Fruit fly (Drosophila melanogaster) whole organism, embryonic: ENCODE data around the gene Delta.

Experiments used
- BtbVII ChIP-seq: fragments of 200-800 bp; sonication (Bioruptor generic); optimal IDR thresholded peaks from 3 replicates; lab custom pipeline; 2017; ENCODE audit warnings: missing biosample characterization, mild to moderate bottlenecking, missing genetic modification characterization
- CG10274 ChIP-seq: fragments of 200-800 bp; sonication (Bioruptor generic); optimal IDR thresholded peaks from 3 replicates; lab custom pipeline; 2017; ENCODE audit warnings: missing biosample characterization, mild to moderate bottlenecking, missing genetic modification characterization
- CG10366 ChIP-seq: fragments of 200-800 bp; sonication (Bioruptor generic); IDR thresholded peaks from 2 replicates; pipeline ENCODE4 v1.3.6; 2022; ENCODE audit warnings: missing biosample characterization, missing genetic modification characterization
- CG11398 ChIP-seq: fragments of 200-800 bp; sonication (Bioruptor generic); optimal IDR thresholded peaks from 2 replicates; lab custom pipeline; 2016; ENCODE audit warnings: missing biosample characterization, missing genetic modification characterization
- CG11504 ChIP-seq: fragments of 200-800 bp; sonication (Bioruptor generic); optimal IDR thresholded peaks from 3 replicates; lab custom pipeline; 2019; ENCODE audit warnings: missing biosample characterization, mild to moderate bottlenecking, missing genetic modification characterization, moderate library complexity
- CG11723 ChIP-seq: fragments of 200-800 bp; sonication (Bioruptor generic); optimal IDR thresholded peaks from 2 replicates; lab custom pipeline; 2017; ENCODE audit warnings: missing biosample characterization, mild to moderate bottlenecking, missing genetic modification characterization
- CG12155 ChIP-seq: fragments of 200-800 bp; sonication (Bioruptor generic); optimal IDR thresholded peaks from 3 replicates; lab custom pipeline; 2016; ENCODE audit warnings: missing biosample characterization, missing genetic modification characterization
- CG15514 ChIP-seq: fragments of 200-800 bp; sonication (Bioruptor generic); optimal IDR thresholded peaks from 3 replicates; lab custom pipeline; 2017; ENCODE audit warnings: missing biosample characterization, missing genetic modification characterization, mild to moderate bottlenecking, moderate library complexity, missing genetic modification reagents
- CG1603 ChIP-seq: fragments of 200-800 bp; sonication (Bioruptor generic); optimal IDR thresholded peaks from 2 replicates; lab custom pipeline; 2019; ENCODE audit warnings: missing biosample characterization, mild to moderate bottlenecking, missing genetic modification characterization, moderate library complexity
- CG18619 ChIP-seq: fragments of 200-800 bp; sonication (Bioruptor generic); optimal IDR thresholded peaks from 3 replicates; lab custom pipeline; 2017; ENCODE audit warnings: missing biosample characterization, mild to moderate bottlenecking, missing genetic modification characterization
- CG2199 ChIP-seq: fragments of 200-800 bp; sonication (Bioruptor generic); IDR thresholded peaks from 3 replicates; pipeline ENCODE4 v1.3.6; 2022; ENCODE audit warnings: missing biosample characterization, missing genetic modification characterization
- CG43689 ChIP-seq: fragments of 200-800 bp; sonication (Bioruptor generic); IDR thresholded peaks from 2 replicates; pipeline ENCODE4 v1.3.6; 2022; ENCODE audit warnings: missing biosample characterization, missing genetic modification characterization
- CG4707 ChIP-seq: fragments of 200-800 bp; sonication (Bioruptor generic); optimal IDR thresholded peaks from 2 replicates; lab custom pipeline; 2018; ENCODE audit warnings: missing biosample characterization, mild to moderate bottlenecking, missing genetic modification characterization, moderate library complexity
- CG9876 ChIP-seq: fragments of 200-800 bp; sonication (Bioruptor generic); optimal IDR thresholded peaks from 2 replicates; lab custom pipeline; 2016; ENCODE audit warnings: missing biosample characterization, missing genetic modification characterization
- CG9932 ChIP-seq: fragments of 200-800 bp; sonication (Bioruptor generic); IDR thresholded peaks from 2 replicates; pipeline ENCODE4 v1.3.6; 2022; ENCODE audit warnings: missing biosample characterization, missing genetic modification characterization
- CkIIα-i1 ChIP-seq: fragments of 200-800 bp; sonication (Bioruptor generic); IDR thresholded peaks from 2 replicates; pipeline ENCODE4 v1.3.6; 2022; ENCODE audit warnings: missing biosample characterization, missing genetic modification characterization
- Dad ChIP-seq: fragments of 200-800 bp; sonication (Bioruptor generic); optimal IDR thresholded peaks from 3 replicates; lab custom pipeline; 2016; ENCODE audit warnings: missing biosample characterization, missing genetic modification characterization
- Ets65A ChIP-seq: fragments of 200-800 bp; sonication (Bioruptor generic); peaks from one replicate; lab custom pipeline; 2016; ENCODE audit warnings: missing biosample characterization, missing genetic modification characterization
- Hr3 ChIP-seq: fragments of 200-800 bp; sonication (Bioruptor generic); optimal IDR thresholded peaks from 3 replicates; lab custom pipeline; 2016; ENCODE audit warnings: missing biosample characterization, missing genetic modification characterization
- Hr78 ChIP-seq, 2 experiments: fragments of 200-800 bp in 1 of 2; fragments of >200 bp in 1 of 2; sonication (Bioruptor generic) in 1 of 2; optimal IDR thresholded peaks; 2 replicates each; lab custom pipeline; 2017 to 2019; ENCODE audit warnings: missing biosample characterization in 2 of 2, missing genetic modification characterization in 2 of 2, mild to moderate bottlenecking in 1 of 2, moderate library complexity in 1 of 2
- Mad ChIP-seq: fragments of 200-800 bp; sonication (Bioruptor generic); optimal IDR thresholded peaks from 2 replicates; lab custom pipeline; 2016; ENCODE audit warnings: missing biosample characterization, missing genetic modification characterization
- Mes4 ChIP-seq: fragments of 200-800 bp; sonication (Bioruptor generic); optimal IDR thresholded peaks from 2 replicates; lab custom pipeline; 2016; ENCODE audit warnings: missing biosample characterization, missing genetic modification characterization
- NFAT ChIP-seq: fragments of 200-800 bp; sonication (Bioruptor generic); IDR thresholded peaks from 2 replicates; pipeline ENCODE4 v1.3.6; 2022; ENCODE audit warnings: missing biosample characterization, missing genetic modification characterization
- Ptx1 ChIP-seq: fragments of 200-800 bp; sonication (Bioruptor generic); IDR thresholded peaks from 2 replicates; pipeline ENCODE4 v1.3.6; 2022; ENCODE audit warnings: missing biosample characterization, missing genetic modification characterization
- Scr ChIP-seq: fragments of 200-800 bp; sonication (Bioruptor generic); IDR thresholded peaks from 2 replicates; pipeline ENCODE4 v1.3.6; 2022; ENCODE audit warnings: missing biosample characterization, missing genetic modification characterization; ENCODE audit not compliant: partially characterized antibody
- Sox102F ChIP-seq: fragments of 200-800 bp; sonication (Bioruptor generic); optimal IDR thresholded peaks from 2 replicates; lab custom pipeline; 2018; ENCODE audit warnings: missing biosample characterization, mild to moderate bottlenecking, missing genetic modification characterization, moderate library complexity
- Spps ChIP-seq: fragments of 200-800 bp; sonication (Bioruptor generic); optimal IDR thresholded peaks from 2 replicates; lab custom pipeline; 2018; ENCODE audit warnings: missing biosample characterization, mild to moderate bottlenecking, missing genetic modification characterization
- Sry-δ ChIP-seq: fragments of 200-800 bp; sonication (Bioruptor generic); optimal IDR thresholded peaks from 2 replicates; lab custom pipeline; 2016; ENCODE audit warnings: missing biosample characterization, missing genetic modification characterization
- Xbp1 ChIP-seq: fragments of 200-800 bp; sonication (Bioruptor generic); optimal IDR thresholded peaks from 3 replicates; lab custom pipeline; 2016; ENCODE audit warnings: missing biosample characterization, mild to moderate bottlenecking, missing genetic modification characterization
- ara ChIP-seq: fragments of 200-800 bp; sonication (Bioruptor generic); IDR thresholded peaks from 2 replicates; pipeline ENCODE4 v1.3.6; 2022; ENCODE audit warnings: missing biosample characterization, missing genetic modification characterization
- bcd ChIP-seq: fragments of 200-800 bp; sonication (Bioruptor generic); optimal IDR thresholded peaks from 2 replicates; lab custom pipeline; 2017; ENCODE audit warnings: missing biosample characterization, mild to moderate bottlenecking, missing genetic modification characterization
- bsh ChIP-seq, 2 experiments: fragments of 200-800 bp; sonication (Bioruptor generic); optimal IDR thresholded peaks; 2 replicates each; lab custom pipeline; 2017 to 2018; ENCODE audit warnings: mild to moderate bottlenecking in 2 of 2, missing biosample characterization in 2 of 2, missing genetic modification characterization in 2 of 2, moderate library complexity in 1 of 2
- chinmo ChIP-seq: fragments of 200-800 bp; sonication (Bioruptor generic); IDR thresholded peaks from 4 replicates; pipeline ENCODE4 v1.3.6; 2022; ENCODE audit warnings: missing biosample characterization, missing genetic modification characterization; ENCODE audit not compliant: partially characterized antibody
- dpn ChIP-seq, 2 experiments: fragments of 200-800 bp; sonication (Bioruptor generic); optimal IDR thresholded peaks; 3 replicates each; lab custom pipeline; 2016; ENCODE audit warnings: missing biosample characterization in 2 of 2, missing genetic modification characterization in 2 of 2
- gem ChIP-seq: fragments of 200-800 bp; sonication (Bioruptor generic); optimal IDR thresholded peaks from 2 replicates; lab custom pipeline; 2019; ENCODE audit warnings: missing biosample characterization, mild to moderate bottlenecking, missing genetic modification characterization, moderate library complexity
- grn ChIP-seq: fragments of 200-800 bp; sonication (Bioruptor generic); optimal IDR thresholded peaks from 3 replicates; lab custom pipeline; 2017; ENCODE audit warnings: missing biosample characterization, missing genetic modification characterization
- gsb-n ChIP-seq: fragments of 200-800 bp; sonication (Bioruptor generic); optimal IDR thresholded peaks from 3 replicates; lab custom pipeline; 2018; ENCODE audit warnings: missing biosample characterization, mild to moderate bottlenecking, missing genetic modification characterization
- insv ChIP-seq, 2 experiments: fragments of 200-800 bp; sonication (Bioruptor generic); optimal IDR thresholded peaks; 3 replicates each; lab custom pipeline; 2016 to 2018; ENCODE audit warnings: missing biosample characterization in 2 of 2, missing genetic modification characterization in 2 of 2
- inv ChIP-seq: fragments of 200-800 bp; sonication (Bioruptor generic); IDR thresholded peaks from 2 replicates; pipeline ENCODE4 v1.3.6; 2022; ENCODE audit warnings: missing biosample characterization, missing genetic modification characterization; ENCODE audit not compliant: partially characterized antibody
- lmd ChIP-seq: fragments of 200-800 bp; sonication (Bioruptor generic); IDR thresholded peaks from 2 replicates; pipeline ENCODE4 v1.3.6; 2022; ENCODE audit warnings: missing biosample characterization, missing genetic modification characterization
- nom ChIP-seq: fragments of 200-800 bp; sonication (Bioruptor generic); optimal IDR thresholded peaks from 2 replicates; lab custom pipeline; 2017; ENCODE audit warnings: missing biosample characterization, missing genetic modification characterization, mild to moderate bottlenecking, moderate library complexity, missing genetic modification reagents
- onecut ChIP-seq: fragments of 200-800 bp; sonication (Bioruptor generic); IDR thresholded peaks from 2 replicates; pipeline ENCODE4 v1.3.6; 2022; ENCODE audit warnings: missing biosample characterization, missing genetic modification characterization
- pzg ChIP-seq: fragments of 200-800 bp; sonication (Bioruptor generic); optimal IDR thresholded peaks from 3 replicates; lab custom pipeline; 2018; ENCODE audit warnings: missing biosample characterization, mild to moderate bottlenecking, missing genetic modification characterization, moderate library complexity
- row ChIP-seq: fragments of 200-800 bp; sonication (Bioruptor generic); IDR thresholded peaks from 3 replicates; pipeline ENCODE4 v1.3.6; 2022; ENCODE audit warnings: missing biosample characterization, missing genetic modification characterization
- sens ChIP-seq: fragments of 200-800 bp; sonication (Bioruptor generic); peaks from one replicate; lab custom pipeline; 2016; ENCODE audit warnings: missing biosample characterization, missing genetic modification characterization
- shn ChIP-seq: fragments of 200-800 bp; sonication (Bioruptor generic); optimal IDR thresholded peaks from 3 replicates; lab custom pipeline; 2016; ENCODE audit warnings: missing biosample characterization, missing genetic modification characterization
- sisA ChIP-seq: fragments of 200-800 bp; sonication (Bioruptor generic); IDR thresholded peaks from 2 replicates; pipeline ENCODE4 v1.3.6; 2022; ENCODE audit warnings: missing biosample characterization, missing genetic modification characterization
- tx ChIP-seq: fragments of 200-800 bp; sonication (Bioruptor generic); optimal IDR thresholded peaks from 2 replicates; lab custom pipeline; 2016; ENCODE audit warnings: missing biosample characterization, missing genetic modification characterization
- vnd ChIP-seq: fragments of 200-800 bp; sonication (Bioruptor generic); IDR thresholded peaks from 3 replicates; pipeline ENCODE4 v1.3.6; 2022; ENCODE audit warnings: missing biosample characterization, missing genetic modification characterization; ENCODE audit not compliant: partially characterized antibody
- z ChIP-seq: fragments of 200-800 bp; sonication (Bioruptor generic); IDR thresholded peaks from 3 replicates; pipeline ENCODE4 v1.3.6; 2022; ENCODE audit warnings: missing biosample characterization, missing genetic modification characterization
- zfh1 ChIP-seq: fragments of 200-800 bp; sonication (Bioruptor generic); IDR thresholded peaks from 3 replicates; pipeline ENCODE4 v1.3.6; 2022; ENCODE audit warnings: missing biosample characterization, missing genetic modification characterization

Gene Delta

dm6 chr3R:19255255-19255654 is 70.8 kb downstream of the Delta start (continued):
- TF ChIP-seq Scr (GFP tag; lab: Robert Waterston, UW) (no peak), Ptx1 (GFP tag; lab: Robert Waterston, UW) (0 out of 2 replicates have a peak, but pooled peaks have one; percentile 10), Hr78 (GFP tag; optimal IDR thresholded peaks at IDR 0.05; lab: Kevin White, UChicago) (no peak), inv (GFP tag; lab: Robert Waterston, UW) (no peak), nom (GFP tag; lab: Kevin White, UChicago) (peak; percentile 3), Sry-δ (GFP tag; lab: Kevin White, UChicago) (no peak), CG1603 (tag; lab: Kevin White, UChicago) (no peak), CG18619 (GFP tag; lab: Kevin White, UChicago) (no peak), Xbp1 (GFP tag; lab: Kevin White, UChicago) (no peak), Sox102F (GFP tag; lab: Kevin White, UChicago) (peak; percentile 4), NFAT (no peak), CG2199 (GFP tag; lab: Robert Waterston, UW) (no peak), gsb-n (tag; lab: Kevin White, UChicago) (no peak), sens (GFP tag; lab: Kevin White, UChicago) (peak; percentile 7), row (GFP tag; lab: Robert Waterston, UW) (0 out of 3 replicates have a peak, but pooled peaks have one; percentile 21), Ets65A (peak; percentile 44), CG10274 (GFP tag; lab: Kevin White, UChicago) (no peak), ara (GFP tag; lab: Robert Waterston, UW) (no peak), bsh (GFP tag; optimal IDR thresholded peaks at IDR 0.05; lab: Kevin White, UChicago) (peak; percentile 7 to 48), insv (GFP tag; optimal IDR thresholded peaks at IDR 0.05; lab: Kevin White, UChicago) (no peak), shn (no peak), sisA (0 out of 2 replicates have a peak, but pooled peaks have one; percentile 24), vnd (GFP tag; lab: Robert Waterston, UW) (no peak), CG9932 (GFP tag; lab: Robert Waterston, UW) (0 out of 2 replicates have a peak, but pooled peaks have one; percentile 5), CkIIα-i1 (no peak), Mes4 (GFP tag; lab: Kevin White, UChicago) (no peak), gem (tag; lab: Kevin White, UChicago) (peak; percentile 6), BtbVII (GFP tag; lab: Kevin White, UChicago) (no peak), Dad (no peak), CG4707 (GFP tag; lab: Kevin White, UChicago) (no peak), CG11398 (GFP tag; lab: Kevin White, UChicago) (no peak), Spps (no peak), chinmo (GFP tag; lab: Robert Waterston, UW) (no peak), CG12155 (GFP tag; lab: Kevin White, UChicago) (no peak), z (GFP tag; lab: Robert Waterston, UW) (no peak), CG11504 (peak; percentile 7), pzg (GFP tag; lab: Kevin White, UChicago) (no peak), onecut (GFP tag; lab: Robert Waterston, UW) (no peak), lmd (GFP tag; lab: Robert Waterston, UW) (no peak), CG15514 (GFP tag; lab: Kevin White, UChicago) (no peak), CG9876 (GFP tag; lab: Kevin White, UChicago) (no peak), CG43689 (GFP tag; lab: Robert Waterston, UW) (no peak), CG10366 (0 out of 2 replicates have a peak, but pooled peaks have one; percentile 12), zfh1 (GFP tag; lab: Robert Waterston, UW) (peak; percentile 37; the same call in 2 of the 3 replicates), Hr3 (GFP tag; lab: Kevin White, UChicago) (no peak), Mad (GFP tag; lab: Kevin White, UChicago) (no peak), tx (no peak), bcd (GFP tag; lab: Kevin White, UChicago) (no peak), grn (GFP tag; lab: Kevin White, UChicago) (no peak), CG11723 (no peak), dpn (GFP tag; optimal IDR thresholded peaks at IDR 0.05; lab: Kevin White, UChicago) (no peak)
